Fruit fly (Drosophila melanogaster) S2 (cell line): ENCODE results near the gene mRpL55.

Source experiments
- CG8478 ChIP-seq: fragments of >200 bp; optimal IDR thresholded peaks from 2 replicates; lab custom pipeline; 2018
- CTCF ChIP-seq, 2 experiments: fragments of >200 bp; optimal IDR thresholded peaks; 2 replicates each; lab custom pipeline; 2018

DNA sequence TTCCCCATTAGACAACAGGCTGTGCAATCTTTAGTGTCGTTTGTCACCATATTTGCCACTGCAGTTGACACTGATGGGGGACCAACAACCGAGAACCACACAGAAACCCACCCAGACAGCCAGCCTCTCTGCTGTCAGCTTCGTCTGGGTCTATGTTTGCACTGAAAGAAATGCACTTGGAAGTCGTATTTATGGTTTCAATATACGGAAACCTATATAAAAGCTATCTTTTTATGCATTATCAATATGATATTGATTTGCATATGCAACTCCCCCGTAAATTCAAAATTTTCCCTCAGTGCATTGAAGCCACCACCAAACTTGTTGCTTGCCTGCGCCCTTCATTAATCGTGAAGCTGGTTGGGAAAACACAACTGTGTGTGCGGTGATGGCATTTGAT lies 20.5 kb downstream of the mRpL55 start:
- TF ChIP-seq CG8478 (lab: Kevin White, UChicago) (no peak), CTCF (optimal IDR thresholded peaks at IDR 0.05; lab: Kevin White, UChicago) (no peak)
